Worm (Caenorhabditis elegans): ENCODE measurements around the gene ZK856.19.

Gene ZK856.19

DNA sequence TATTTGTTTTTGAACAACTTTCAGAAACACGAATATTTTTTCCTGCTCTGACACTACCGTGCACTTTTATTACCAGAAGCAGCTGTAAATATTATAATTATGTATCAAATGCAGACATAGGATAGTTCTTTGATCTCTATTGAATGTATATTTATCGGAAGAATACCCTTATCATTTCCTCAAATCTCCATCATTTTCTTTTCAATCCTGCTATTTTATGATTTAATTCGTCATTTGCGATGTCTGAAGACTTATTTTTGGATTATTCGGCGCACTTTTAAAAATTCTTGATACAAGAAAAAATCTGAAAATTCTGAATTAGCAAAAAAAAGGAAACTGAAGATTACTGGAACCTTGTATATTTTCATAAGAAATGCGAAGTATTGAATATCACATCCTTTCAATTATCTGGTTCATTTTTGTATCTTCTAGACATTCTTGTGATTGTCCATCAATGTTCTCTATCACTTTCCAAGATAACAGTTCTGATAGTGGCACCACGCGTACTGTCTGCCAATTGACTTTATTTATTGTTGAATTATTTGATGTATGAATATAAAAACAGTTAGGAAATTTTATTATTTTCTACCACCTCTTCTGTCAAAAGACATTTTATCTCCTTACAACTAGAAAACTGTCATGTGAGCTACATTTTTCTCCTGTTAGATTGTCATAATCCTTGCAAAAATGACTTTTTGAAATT, 39.5 kb upstream of the ZK856.19 start:
- no peak for TF ChIP-seq aly-2 (tag; optimal IDR thresholded peaks at IDR 0.05)
- no peak for TF ChIP-seq nhr-76 (tag; optimal IDR thresholded peaks at IDR 0.05)
- TF ChIP-seq nhr-12 (tag; optimal IDR thresholded peaks at IDR 0.05): no peak
- TF ChIP-seq pqm-1 (tag; optimal IDR thresholded peaks at IDR 0.05): peak; percentile 2
- TF ChIP-seq ceh-16 (tag; optimal IDR thresholded peaks at IDR 0.05): no peak
- no peak for TF ChIP-seq ceh-9 (tag; optimal IDR thresholded peaks at IDR 0.05)
- TF ChIP-seq elt-2 (tag; optimal IDR thresholded peaks at IDR 0.05): peak; percentile 68

DNA sequence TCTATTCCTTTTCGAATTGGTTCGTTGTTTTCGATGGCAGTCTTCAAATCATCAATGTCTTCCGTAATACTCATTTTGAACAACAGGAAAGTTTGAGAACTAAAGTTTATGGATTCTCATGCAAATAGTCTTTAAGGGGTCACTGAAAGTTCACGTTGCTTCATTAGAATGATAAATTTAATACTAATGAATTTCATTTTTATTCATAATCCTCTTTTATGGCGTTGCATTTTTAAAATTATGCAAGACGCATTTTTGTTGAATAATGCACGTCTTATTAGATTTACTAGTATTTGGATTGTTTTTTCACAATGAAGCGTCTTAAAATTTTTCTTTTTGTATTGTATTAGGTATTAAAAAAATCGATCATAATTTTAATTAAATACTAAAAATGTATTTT, 38.4 kb upstream of the ZK856.19 start, which contains the start of gene C12D8.9:
Gene C12D8.9 (minus strand): TSS at position 101 of the 400 bp plus-strand sequence.
- TF ChIP-seq lin-39 (tag; optimal IDR thresholded peaks at IDR 0.05) (no peak), ZK546.5 (tag; optimal IDR thresholded peaks at IDR 0.05) (no peak), zag-1 (tag; optimal IDR thresholded peaks at IDR 0.05) (no peak), ama-1 (optimal IDR thresholded peaks at IDR 0.05) (no peak), nhr-43 (tag; optimal IDR thresholded peaks at IDR 0.05; ENCODE audit: poor library complexity, severe bottlenecking) (no peak), nhr-12 (tag; optimal IDR thresholded peaks at IDR 0.05) (no peak), nhr-77 (tag; optimal IDR thresholded peaks at IDR 0.05) (no peak), egl-27 (tag; optimal IDR thresholded peaks at IDR 0.05) (no peak), nhr-237 (tag; optimal IDR thresholded peaks at IDR 0.05) (no peak), pqm-1 (tag; optimal IDR thresholded peaks at IDR 0.05) (no peak), fkh-10 (GFP tag; optimal IDR thresholded peaks at IDR 0.05) (no peak), hmg-11 (tag; optimal IDR thresholded peaks at IDR 0.05) (no peak), ztf-11 (tag; optimal IDR thresholded peaks at IDR 0.05) (no peak), nhr-23 (tag; optimal IDR thresholded peaks at IDR 0.05) (no peak), snpc-4 (tag; optimal IDR thresholded peaks at IDR 0.05) (no peak), fkh-2 (tag; optimal IDR thresholded peaks at IDR 0.05) (no peak), ztf-4 (tag; optimal IDR thresholded peaks at IDR 0.05) (no peak), elt-3 (tag; optimal IDR thresholded peaks at IDR 0.05) (no peak), ceh-28 (tag; optimal IDR thresholded peaks at IDR 0.05) (no peak), unc-62 (GFP tag; optimal IDR thresholded peaks at IDR 0.05) (no peak)

DNA sequence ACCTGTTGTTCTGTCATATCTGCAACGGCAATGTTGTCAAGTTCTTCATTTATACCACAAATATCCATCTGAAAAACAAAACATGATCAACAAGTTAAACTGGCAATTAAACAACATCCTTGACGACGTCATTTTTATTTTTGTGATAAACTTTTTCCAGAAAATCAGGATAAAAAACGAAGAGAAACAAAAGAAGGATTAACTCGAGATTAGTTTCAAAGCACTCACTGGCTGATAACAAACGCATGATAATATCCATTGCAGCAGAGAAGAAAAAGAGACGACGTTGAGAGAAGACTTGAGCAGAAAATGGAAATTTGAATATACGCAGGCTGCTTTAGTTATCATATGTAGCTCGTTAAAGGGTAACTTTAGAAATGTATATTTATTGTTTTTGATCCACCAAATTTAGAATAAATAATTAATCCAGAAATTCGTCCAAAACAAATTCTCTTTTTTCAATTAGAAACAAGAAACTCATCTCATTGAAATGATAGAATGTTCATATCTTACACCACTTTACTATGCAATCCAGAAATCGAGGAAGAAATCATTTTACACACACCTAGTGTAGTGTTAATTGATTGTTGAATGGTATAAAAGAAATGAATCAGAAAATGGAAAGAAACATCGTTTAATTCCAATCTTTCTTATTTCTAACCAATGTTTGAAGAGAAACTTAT, 36.5 kb upstream of the ZK856.19 start, which contains the start of the genes C12D8.21 and col-148:
Gene C12D8.21 (minus strand): TSS at position 68 of the 683 bp plus-strand sequence.
Gene col-148 (plus strand): TSS at position 633 of the 683 bp plus-strand sequence.
- no peak for TF ChIP-seq mdl-1 (tag; optimal IDR thresholded peaks at IDR 0.05)
- no peak for TF ChIP-seq pqm-1 (tag; optimal IDR thresholded peaks at IDR 0.05)
- no peak for TF ChIP-seq R02D3.7 (tag; optimal IDR thresholded peaks at IDR 0.05)
- TF ChIP-seq fos-1 (tag; optimal IDR thresholded peaks at IDR 0.05): no peak
- no peak for TF ChIP-seq ceh-82 (tag; optimal IDR thresholded peaks at IDR 0.05)
- no peak for TF ChIP-seq ztf-4 (tag; optimal IDR thresholded peaks at IDR 0.05)
- no peak for TF ChIP-seq ceh-16 (tag; optimal IDR thresholded peaks at IDR 0.05)

- TF ChIP-seq ZK546.5 (tag; optimal IDR thresholded peaks at IDR 0.05) (no peak), nhr-43 (tag; optimal IDR thresholded peaks at IDR 0.05; ENCODE audit: poor library complexity, severe bottlenecking) (no peak), nhr-23 (tag; optimal IDR thresholded peaks at IDR 0.05) (no peak), fkh-10 (GFP tag; optimal IDR thresholded peaks at IDR 0.05) (no peak), nfya-1 (tag; optimal IDR thresholded peaks at IDR 0.05; ENCODE audit: insufficient read depth) (no peak), nhr-67 (tag; optimal IDR thresholded peaks at IDR 0.05) (no peak), ama-1 (optimal IDR thresholded peaks at IDR 0.05) (no peak), elt-1 (tag; optimal IDR thresholded peaks at IDR 0.05) (no peak), jun-1 (tag; optimal IDR thresholded peaks at IDR 0.05) (no peak), mdl-1 (tag; optimal IDR thresholded peaks at IDR 0.05) (no peak), eor-1 (tag; optimal IDR thresholded peaks at IDR 0.05) (no peak), ztf-4 (tag; optimal IDR thresholded peaks at IDR 0.05) (no peak)
These were observed 35.1 kb upstream of the ZK856.19 start, which contains the start of gene fipr-8 for ce11 chrV:10239861-10240260. Gene fipr-8 (minus strand): TSS chrV:10239961.

Measured in whole organism, L3 larva.